Worm (Caenorhabditis elegans): ENCODE data around the gene twk-43.

DNA sequence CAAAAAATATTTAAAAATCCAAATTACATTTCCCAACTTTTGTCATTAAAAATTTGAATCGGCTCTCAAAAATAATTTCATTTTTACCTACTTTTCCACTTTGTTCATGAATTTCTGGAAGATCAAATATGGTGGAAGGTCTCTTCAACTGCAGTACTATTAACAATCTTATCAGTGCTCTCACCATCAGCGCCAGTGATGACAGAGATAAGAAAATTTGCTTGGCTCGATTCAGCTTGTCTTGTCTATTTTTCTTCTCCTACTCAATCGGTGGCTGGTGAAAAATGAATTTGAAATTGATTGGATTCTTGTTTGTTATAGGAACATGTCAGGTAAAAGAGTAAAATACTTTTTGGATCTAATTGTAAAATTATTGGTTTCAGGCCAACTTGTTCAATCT lies 34.9 kb downstream of the twk-43 start, which contains the start of gene cpz-2:
- TF ChIP-seq ceh-19 (GFP tag; optimal IDR thresholded peaks at IDR 0.05) (no peak), ceh-6 (GFP tag; optimal IDR thresholded peaks at IDR 0.05) (no peak), pqm-1 (tag; optimal IDR thresholded peaks at IDR 0.05) (no peak), hlh-13 (GFP tag; optimal IDR thresholded peaks at IDR 0.05) (no peak), pag-3 (tag; optimal IDR thresholded peaks at IDR 0.05; ENCODE audit: borderline replicate concordance) (no peak)

Data from whole organism, late embryonic.